Worm (Caenorhabditis elegans) whole organism, L4 larva: ENCODE measurements around the gene vha-13.

Experiments used
- F37D6.2 ChIP-seq: sonication (generic microtip); optimal IDR thresholded peaks from 2 replicates; lab custom pipeline; 2016; ENCODE audit warnings: mild to moderate bottlenecking, missing genetic modification characterization, missing compliant biosample characterization
- F44E2.7 ChIP-seq: fragments of 200-800 bp; sonication (Bioruptor generic); IDR thresholded peaks from 2 replicates; pipeline ENCODE4 v2.1.2; 2022; ENCODE audit warnings: missing genetic modification characterization, missing compliant biosample characterization
- R02D3.7 ChIP-seq: fragments of 150-350 bp; sonication (generic microtip); optimal IDR thresholded peaks from 3 replicates; lab custom pipeline; 2014; ENCODE audit warnings: missing biosample characterization, missing genetic modification characterization
- T20F7.1 ChIP-seq: fragments of 200-800 bp; sonication (Bioruptor generic); optimal IDR thresholded peaks from 2 replicates; lab custom pipeline; 2018; ENCODE audit warnings: mild to moderate bottlenecking, missing genetic modification characterization, missing compliant biosample characterization
- T26A8.4 ChIP-seq: fragments of 200-800 bp; sonication (Bioruptor generic); IDR thresholded peaks from 2 replicates; pipeline ENCODE4 v1.3.6; 2022; ENCODE audit warnings: missing genetic modification characterization, missing compliant biosample characterization
- Y48G9A.11 ChIP-seq: fragments of 200-800 bp; sonication (Bioruptor generic); IDR thresholded peaks from 2 replicates; pipeline ENCODE4 v1.3.6; 2022; ENCODE audit warnings: missing genetic modification reagents, missing genetic modification characterization, missing compliant biosample characterization
- Y5F2A.4 ChIP-seq: fragments of 200-800 bp; sonication (Bioruptor generic); optimal IDR thresholded peaks from 2 replicates; lab custom pipeline; 2018; ENCODE audit warnings: mild to moderate bottlenecking, missing genetic modification characterization, missing compliant biosample characterization
- ZK337.2 ChIP-seq: fragments of 200-800 bp; sonication (Bioruptor generic); IDR thresholded peaks from 2 replicates; pipeline ENCODE4 v1.3.6; 2022; ENCODE audit warnings: missing genetic modification reagents, missing genetic modification characterization, missing compliant biosample characterization
- attf-4 ChIP-seq: sonication (generic microtip); optimal IDR thresholded peaks from 3 replicates; lab custom pipeline; 2017; ENCODE audit warnings: missing biosample characterization, missing genetic modification characterization
- ceh-28 ChIP-seq: fragments of 150-350 bp; optimal IDR thresholded peaks from 2 replicates; lab custom pipeline; 2014; ENCODE audit warnings: missing biosample characterization, missing genetic modification reagents, missing genetic modification characterization
- ceh-62 ChIP-seq: sonication (generic microtip); optimal IDR thresholded peaks from 2 replicates; lab custom pipeline; 2017; ENCODE audit warnings: missing biosample characterization, missing genetic modification characterization
- daf-16 ChIP-seq, 3 experiments: sonication (generic microtip); optimal IDR thresholded peaks; 2 replicates each; lab custom pipeline; 2016 to 2017; ENCODE audit warnings: missing genetic modification characterization in 3 of 3, missing genetic modification reagents in 3 of 3, mild to moderate bottlenecking in 2 of 3, missing compliant biosample characterization in 2 of 3, missing biosample characterization in 1 of 3, moderate library complexity in 1 of 3
- daf-8 ChIP-seq: fragments of 200-800 bp; sonication (Bioruptor generic); IDR thresholded peaks from 2 replicates; pipeline ENCODE4 v1.3.6; 2022; ENCODE audit warnings: missing genetic modification characterization, missing compliant biosample characterization
- dmd-6 ChIP-seq: fragments of 200-800 bp; sonication (Bioruptor generic); IDR thresholded peaks from 2 replicates; pipeline ENCODE4 v1.3.6; 2022; ENCODE audit warnings: missing genetic modification reagents, missing genetic modification characterization, missing compliant biosample characterization
- dmd-8 ChIP-seq: fragments of 200-800 bp; sonication (Bioruptor generic); IDR thresholded peaks from 2 replicates; pipeline ENCODE4 v1.3.6; 2022; ENCODE audit warnings: missing genetic modification characterization, missing compliant biosample characterization
- dmd-9 ChIP-seq: fragments of 200-800 bp; sonication (Bioruptor generic); IDR thresholded peaks from 2 replicates; pipeline ENCODE4 v1.3.6; 2022; ENCODE audit warnings: missing genetic modification reagents, missing genetic modification characterization, missing compliant biosample characterization
- dve-1 ChIP-seq: sonication (generic microtip); optimal IDR thresholded peaks from 2 replicates; lab custom pipeline; 2017; ENCODE audit warnings: antibody characterized with exemption, mild to moderate bottlenecking, missing genetic modification characterization, missing compliant biosample characterization; ENCODE audit not compliant: insufficient read depth
- egl-27 ChIP-seq: sonication (generic microtip); optimal IDR thresholded peaks from 3 replicates; lab custom pipeline; 2017; ENCODE audit warnings: missing biosample characterization, missing genetic modification reagents, missing genetic modification characterization
- egl-43 ChIP-seq: fragments of 200-800 bp; sonication (Bioruptor generic); IDR thresholded peaks from 2 replicates; pipeline ENCODE4 v1.3.6; 2022; ENCODE audit warnings: missing genetic modification reagents, missing genetic modification characterization, missing compliant biosample characterization
- fkh-10 ChIP-seq: fragments of 150-350 bp; optimal IDR thresholded peaks from 2 replicates; lab custom pipeline; 2014; ENCODE audit warnings: missing biosample characterization, missing genetic modification reagents, missing genetic modification characterization
- fos-1 ChIP-seq: fragments of 150-350 bp; optimal IDR thresholded peaks from 2 replicates; lab custom pipeline; 2014; ENCODE audit warnings: missing biosample characterization, missing genetic modification characterization
- jun-1 ChIP-seq: fragments of 150-350 bp; optimal IDR thresholded peaks from 2 replicates; lab custom pipeline; 2014; ENCODE audit warnings: missing biosample characterization, missing genetic modification reagents, missing genetic modification characterization
- lin-1 ChIP-seq: fragments of 200-800 bp; sonication (Bioruptor generic); IDR thresholded peaks from 2 replicates; pipeline ENCODE4 v1.3.6; 2022; ENCODE audit warnings: missing genetic modification reagents, missing genetic modification characterization, missing compliant biosample characterization
- lin-15B ChIP-seq: fragments of 150-350 bp; sonication (generic microtip); optimal IDR thresholded peaks from 3 replicates; lab custom pipeline; 2014; ENCODE audit warnings: missing biosample characterization, missing genetic modification characterization
- lin-29 ChIP-seq: fragments of 200-800 bp; sonication (Bioruptor generic); IDR thresholded peaks from 2 replicates; pipeline ENCODE4 v1.3.6; 2022; ENCODE audit warnings: missing genetic modification reagents, missing genetic modification characterization, missing compliant biosample characterization
- lin-39 ChIP-seq: fragments of 150-350 bp; optimal IDR thresholded peaks from 2 replicates; lab custom pipeline; 2014; ENCODE audit warnings: missing biosample characterization, missing genetic modification reagents, missing genetic modification characterization
- lsy-2 ChIP-seq, 2 experiments: fragments of 150-350 bp in 1 of 2; sonication (generic microtip) in 1 of 2; optimal IDR thresholded peaks; 2 replicates each; lab custom pipeline; 2014 to 2017; ENCODE audit warnings: missing biosample characterization in 2 of 2, missing genetic modification characterization in 2 of 2
- mdt-29 ChIP-seq: fragments of 200-800 bp; sonication (Bioruptor generic); IDR thresholded peaks from 2 replicates; pipeline ENCODE4 v1.3.6; 2022; ENCODE audit warnings: missing genetic modification reagents, missing genetic modification characterization, missing compliant biosample characterization
- mes-2 ChIP-seq: sonication (generic microtip); optimal IDR thresholded peaks from 2 replicates; lab custom pipeline; 2016; ENCODE audit warnings: missing genotype, mild to moderate bottlenecking, missing genetic modification characterization, missing compliant biosample characterization; ENCODE audit not compliant: poor library complexity, severe bottlenecking
- mxl-3 ChIP-seq: fragments of 200-800 bp; sonication (Bioruptor generic); optimal IDR thresholded peaks from 2 replicates; lab custom pipeline; 2018; ENCODE audit warnings: mild to moderate bottlenecking, missing genetic modification characterization, missing compliant biosample characterization
- nhr-111 ChIP-seq: fragments of 200-800 bp; sonication (Bioruptor generic); optimal IDR thresholded peaks from 2 replicates; lab custom pipeline; 2018; ENCODE audit warnings: mild to moderate bottlenecking, missing genetic modification characterization, missing compliant biosample characterization
- nhr-237 ChIP-seq: sonication (generic microtip); optimal IDR thresholded peaks from 2 replicates; lab custom pipeline; 2017; ENCODE audit warnings: missing biosample characterization, missing genetic modification characterization
- nhr-25 ChIP-seq: sonication (generic microtip); optimal IDR thresholded peaks from 2 replicates; lab custom pipeline; 2017; ENCODE audit warnings: missing genetic modification characterization, mild to moderate bottlenecking, missing compliant biosample characterization, antibody characterized with exemption, moderate library complexity, borderline replicate concordance; ENCODE audit not compliant: insufficient read depth
- nhr-28 ChIP-seq: fragments of 150-350 bp; optimal IDR thresholded peaks from 2 replicates; lab custom pipeline; 2014; ENCODE audit warnings: missing biosample characterization, missing genetic modification characterization
- nhr-42 ChIP-seq: fragments of 200-800 bp; sonication (Bioruptor generic); IDR thresholded peaks from 2 replicates; pipeline ENCODE4 v1.3.6; 2022; ENCODE audit warnings: missing genetic modification characterization, missing compliant biosample characterization
- nhr-48 ChIP-seq: sonication (generic microtip); optimal IDR thresholded peaks from 2 replicates; lab custom pipeline; 2016; ENCODE audit warnings: mild to moderate bottlenecking, missing genetic modification characterization, missing compliant biosample characterization
- nhr-6 ChIP-seq: fragments of 150-350 bp; optimal IDR thresholded peaks from 2 replicates; lab custom pipeline; 2014; ENCODE audit warnings: missing biosample characterization, missing genetic modification characterization
- nhr-77 ChIP-seq: fragments of 150-350 bp; optimal IDR thresholded peaks from 2 replicates; lab custom pipeline; 2014; ENCODE audit warnings: missing biosample characterization, missing genetic modification characterization
- pha-4 ChIP-seq, 2 experiments: fragments of 150-350 bp in 1 of 2; fragments of 200-800 bp in 1 of 2; sonication (Bioruptor generic) in 1 of 2; IDR thresholded peaks in 1 of 2; optimal IDR thresholded peaks in 1 of 2; 2 replicates each; pipeline versions ENCODE4 v1.3.6 to Lab custom; 2014 to 2022; ENCODE audit warnings: missing genetic modification characterization in 2 of 2, missing genetic modification reagents in 2 of 2, missing biosample characterization in 1 of 2, missing compliant biosample characterization in 1 of 2
- saeg-2 ChIP-seq: fragments of 200-800 bp; sonication (Bioruptor generic); IDR thresholded peaks from 2 replicates; pipeline ENCODE4 v1.3.6; 2022; ENCODE audit warnings: missing genetic modification reagents, missing genetic modification characterization, missing compliant biosample characterization
- sdz-12 ChIP-seq: fragments of 200-800 bp; sonication (Bioruptor generic); optimal IDR thresholded peaks from 2 replicates; lab custom pipeline; 2018; ENCODE audit warnings: mild to moderate bottlenecking, missing genetic modification characterization, missing compliant biosample characterization
- skn-1 ChIP-seq: fragments of 150-350 bp; optimal IDR thresholded peaks from 2 replicates; lab custom pipeline; 2014; ENCODE audit warnings: missing biosample characterization, missing genetic modification characterization
- snpc-1.2 ChIP-seq: fragments of 200-800 bp; sonication (Bioruptor generic); IDR thresholded peaks from 2 replicates; pipeline ENCODE4 v1.3.6; 2022; ENCODE audit warnings: missing genetic modification reagents, missing genetic modification characterization, missing compliant biosample characterization
- snpc-4 ChIP-seq: fragments of 150-350 bp; optimal IDR thresholded peaks from 2 replicates; lab custom pipeline; 2014; ENCODE audit warnings: missing biosample characterization, missing genetic modification characterization
- spr-1 ChIP-seq: sonication (generic microtip); optimal IDR thresholded peaks from 2 replicates; lab custom pipeline; 2016; ENCODE audit warnings: mild to moderate bottlenecking, missing genetic modification characterization, missing compliant biosample characterization
- tag-97 ChIP-seq: fragments of 200-800 bp; sonication (Bioruptor generic); IDR thresholded peaks from 2 replicates; pipeline ENCODE4 v1.3.6; 2022; ENCODE audit warnings: missing genetic modification characterization, missing compliant biosample characterization
- tra-1 ChIP-seq: fragments of 200-800 bp; sonication (Bioruptor generic); IDR thresholded peaks from 2 replicates; pipeline ENCODE4 v1.3.6; 2022; ENCODE audit warnings: missing genetic modification reagents, missing genetic modification characterization, missing compliant biosample characterization
- zfp-2 ChIP-seq: sonication (generic microtip); optimal IDR thresholded peaks from 2 replicates; lab custom pipeline; 2016; ENCODE audit warnings: mild to moderate bottlenecking, missing genetic modification characterization, missing compliant biosample characterization

The vha-13 gene

DNA sequence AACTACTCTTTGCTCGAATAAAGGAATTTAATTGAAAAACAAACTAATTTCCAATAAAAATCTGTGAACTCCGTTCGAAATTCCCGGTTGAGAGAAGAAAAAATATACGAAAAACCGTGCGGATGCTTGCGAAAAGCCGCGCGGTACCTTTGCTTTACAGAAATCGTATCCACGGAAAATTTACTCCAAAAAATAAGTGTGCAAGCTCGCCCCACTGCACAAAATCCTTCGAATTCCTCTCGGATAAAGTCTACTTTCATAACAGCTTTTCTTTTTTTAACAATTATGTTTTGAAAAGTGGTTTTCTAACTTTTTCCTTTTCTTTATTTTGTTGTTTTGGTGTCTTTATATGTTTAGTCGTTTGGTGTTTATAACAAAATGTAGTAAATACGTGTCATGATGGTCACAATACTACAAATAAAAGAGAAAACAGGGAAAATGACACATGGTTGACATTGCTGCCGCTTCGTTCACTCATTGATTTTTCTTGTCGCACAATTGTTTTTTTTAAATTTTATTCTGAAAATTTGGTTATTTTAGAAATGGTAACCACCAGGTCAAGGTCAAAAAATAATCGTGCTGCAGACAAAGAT, 4.2 kb upstream of the vha-13 start, which contains the start of gene cept-2 (continued):
- TF ChIP-seq nhr-111 (no peak), fkh-10 (GFP tag; lab: Kevin White, UChicago) (peak; percentile 94), dmd-9 (GFP tag; lab: Robert Waterston, UW) (peak; percentile 81), saeg-2 (no peak), zfp-2 (peak; percentile 70), Y5F2A.4 (GFP tag; lab: Kevin White, UChicago) (no peak), T26A8.4 (GFP tag; lab: Robert Waterston, UW) (peak; percentile 82), nhr-48 (tag; lab: Kevin White, UChicago) (no peak), snpc-4 (tag; lab: Kevin White, UChicago) (peak; percentile 64), fos-1 (tag; lab: Kevin White, UChicago) (no peak), mxl-3 (GFP tag; lab: Kevin White, UChicago) (peak; percentile 50), pha-4 (GFP tag; IDR thresholded peaks at IDR 0.05; lab: Robert Waterston, UW) (no peak; the same call in 1 of the 2 replicates), pha-4 (tag; optimal IDR thresholded peaks at IDR 0.05; lab: Kevin White, UChicago) (no peak), lin-29 (GFP tag; lab: Robert Waterston, UW) (0 out of 2 replicates have a peak, but pooled peaks have one; percentile 18), Y48G9A.11 (GFP tag; lab: Robert Waterston, UW) (no peak), F37D6.2 (no peak), egl-43 (GFP tag; lab: Robert Waterston, UW) (peak; percentile 62; the same call in 1 of the 2 replicates), dmd-6 (peak; percentile 73), tag-97 (no peak), jun-1 (tag; lab: Kevin White, UChicago) (no peak)
- TF ChIP-seq, all 104 proteins: peak for 47

DNA sequence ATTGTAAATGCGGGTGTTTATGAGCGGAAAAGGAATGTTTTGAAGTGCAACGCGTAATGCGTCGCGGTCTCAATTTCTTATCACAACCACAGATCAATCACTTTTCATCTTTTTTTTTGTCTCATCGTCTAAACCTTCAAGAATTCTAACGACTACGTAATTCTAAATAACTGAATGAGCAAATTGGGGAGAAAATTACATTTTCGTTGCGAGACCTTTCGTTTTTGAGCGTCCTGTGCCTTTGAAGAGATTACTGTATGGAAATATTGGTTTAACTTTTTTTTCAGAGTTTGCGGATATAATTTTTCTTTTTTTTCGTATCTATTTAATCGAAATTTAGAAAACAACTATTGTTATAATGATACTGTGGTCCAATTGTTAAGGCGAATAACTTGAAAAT, 1.0 kb upstream of the vha-13 start:
- TF ChIP-seq nhr-237 (no peak), ceh-62 (tag; lab: Kevin White, UChicago) (no peak), T26A8.4 (GFP tag; lab: Robert Waterston, UW) (no peak), daf-16 (GFP tag; optimal IDR thresholded peaks at IDR 0.05; lab: Kevin White, UChicago) (no peak), daf-16 (tag; optimal IDR thresholded peaks at IDR 0.05; lab: Kevin White, UChicago) (peak; percentile 40), egl-27 (no peak), mes-2 (tag; lab: Kevin White, UChicago) (peak; percentile 9), mdt-29 (GFP tag; lab: Robert Waterston, UW) (no peak), pha-4 (GFP tag; IDR thresholded peaks at IDR 0.05; lab: Robert Waterston, UW) (no peak), pha-4 (tag; optimal IDR thresholded peaks at IDR 0.05; lab: Kevin White, UChicago) (no peak), lsy-2 (tag; optimal IDR thresholded peaks at IDR 0.05; lab: Kevin White, UChicago) (no peak), skn-1 (no peak), lin-15B (tag; lab: Kevin White, UChicago) (no peak), lin-29 (GFP tag; lab: Robert Waterston, UW) (no peak), nhr-25 (tag; lab: Kevin White, UChicago) (no peak), lin-39 (tag; lab: Kevin White, UChicago) (no peak), lin-1 (GFP tag; lab: Robert Waterston, UW) (no peak), dmd-8 (no peak), ceh-28 (tag; lab: Kevin White, UChicago) (no peak), dve-1 (peak; percentile 6), T20F7.1 (GFP tag; lab: Kevin White, UChicago) (no peak), tra-1 (GFP tag; lab: Robert Waterston, UW) (no peak), egl-43 (GFP tag; lab: Robert Waterston, UW) (no peak), F37D6.2 (no peak), F44E2.7 (GFP tag; lab: Robert Waterston, UW) (no peak), R02D3.7 (tag; lab: Kevin White, UChicago) (no peak), daf-8 (GFP tag; lab: Robert Waterston, UW) (no peak), saeg-2 (no peak), sdz-12 (GFP tag; lab: Kevin White, UChicago) (no peak), nhr-6 (tag; lab: Kevin White, UChicago) (no peak), nhr-42 (GFP tag; lab: Robert Waterston, UW) (no peak), tag-97 (no peak), nhr-28 (tag; lab: Kevin White, UChicago) (peak; percentile 24), ZK337.2 (GFP tag; lab: Robert Waterston, UW) (no peak), snpc-1.2 (GFP tag; lab: Robert Waterston, UW) (no peak), nhr-77 (tag; lab: Kevin White, UChicago) (no peak), attf-4 (tag; lab: Kevin White, UChicago) (no peak), spr-1 (tag; lab: Kevin White, UChicago) (no peak)
